Worm (Caenorhabditis elegans) whole organism, young adult: Measurements from ENCODE around the gene F22B5.5.

Source experiments
- F23B12.7 ChIP-seq: sonication (generic microtip); optimal IDR thresholded peaks from 2 replicates; lab custom pipeline; 2017; ENCODE audit warnings: missing genetic modification characterization, mild to moderate bottlenecking, missing compliant biosample characterization, antibody characterized with exemption, moderate library complexity; ENCODE audit not compliant: insufficient read depth
- F37B4.10 ChIP-seq: fragments of 200-800 bp; sonication (Bioruptor generic); IDR thresholded peaks from 2 replicates; pipeline ENCODE4 v1.3.6; 2022; ENCODE audit warnings: missing genetic modification characterization, missing compliant biosample characterization
- F39B2.1 ChIP-seq: fragments of 200-800 bp; sonication (Bioruptor generic); IDR thresholded peaks from 2 replicates; pipeline ENCODE4 v1.3.6; 2022; ENCODE audit warnings: missing genetic modification reagents, missing genetic modification characterization, missing compliant biosample characterization
- F52B5.7 ChIP-seq: sonication (generic microtip); optimal IDR thresholded peaks from 2 replicates; lab custom pipeline; 2016; ENCODE audit warnings: mild to moderate bottlenecking, missing genetic modification characterization, missing compliant biosample characterization
- F57A8.1 ChIP-seq: fragments of 200-800 bp; sonication (Bioruptor generic); optimal IDR thresholded peaks from 2 replicates; lab custom pipeline; 2018; ENCODE audit warnings: mild to moderate bottlenecking, missing genetic modification characterization, moderate library complexity, missing compliant biosample characterization
- F57C9.4 ChIP-seq: sonication (generic microtip); optimal IDR thresholded peaks from 2 replicates; lab custom pipeline; 2017; ENCODE audit warnings: mild to moderate bottlenecking, missing genetic modification characterization, missing compliant biosample characterization
- T07F8.4 ChIP-seq: sonication (generic microtip); optimal IDR thresholded peaks from 2 replicates; lab custom pipeline; 2016; ENCODE audit warnings: mild to moderate bottlenecking, missing genetic modification characterization, moderate library complexity, missing compliant biosample characterization
- bed-2 ChIP-seq: fragments of 200-800 bp; sonication (Bioruptor generic); IDR thresholded peaks from 2 replicates; pipeline ENCODE4 v1.3.6; 2022; ENCODE audit warnings: missing genetic modification reagents, missing genetic modification characterization, missing compliant biosample characterization
- cebp-1 ChIP-seq, 2 experiments: fragments of 200-800 bp in 1 of 2; sonication (Bioruptor generic) in 1 of 2; sonication (generic microtip) in 1 of 2; IDR thresholded peaks in 1 of 2; optimal IDR thresholded peaks in 1 of 2; 2 replicates each; pipeline versions ENCODE4 v1.3.6 to Lab custom; 2017 to 2022; ENCODE audit warnings: missing compliant biosample characterization in 2 of 2, missing genetic modification characterization in 2 of 2, mild to moderate bottlenecking in 1 of 2, missing genetic modification reagents in 1 of 2, moderate library complexity in 1 of 2
- ceh-27 ChIP-seq: fragments of 200-800 bp; sonication (Bioruptor generic); optimal IDR thresholded peaks from 2 replicates; lab custom pipeline; 2018; ENCODE audit warnings: mild to moderate bottlenecking, missing genetic modification characterization, moderate library complexity, missing compliant biosample characterization
- ceh-79 ChIP-seq: sonication (generic microtip); optimal IDR thresholded peaks from 2 replicates; lab custom pipeline; 2017; ENCODE audit warnings: mild to moderate bottlenecking, missing genetic modification characterization, missing compliant biosample characterization
- chd-7 ChIP-seq: sonication (generic microtip); optimal IDR thresholded peaks from 2 replicates; lab custom pipeline; 2016; ENCODE audit warnings: mild to moderate bottlenecking, missing genetic modification characterization, moderate library complexity, missing compliant biosample characterization
- die-1 ChIP-seq: sonication (generic microtip); optimal IDR thresholded peaks from 2 replicates; lab custom pipeline; 2016; ENCODE audit warnings: missing genotype, mild to moderate bottlenecking, missing genetic modification characterization, missing compliant biosample characterization
- dox-1 ChIP-seq: fragments of 200-800 bp; sonication (Bioruptor generic); IDR thresholded peaks from 2 replicates; pipeline ENCODE4 v1.3.6; 2022; ENCODE audit warnings: missing genetic modification reagents, missing genetic modification characterization, missing compliant biosample characterization
- ets-4 ChIP-seq: fragments of 200-800 bp; sonication (Bioruptor generic); optimal IDR thresholded peaks from 2 replicates; lab custom pipeline; 2018; ENCODE audit warnings: mild to moderate bottlenecking, missing genetic modification characterization, missing compliant biosample characterization
- gei-17 ChIP-seq: fragments of 200-800 bp; sonication (Bioruptor generic); optimal IDR thresholded peaks from 2 replicates; lab custom pipeline; 2018; ENCODE audit warnings: mild to moderate bottlenecking, missing genetic modification characterization, missing compliant biosample characterization
- hmg-1.2 ChIP-seq: fragments of 200-800 bp; sonication (Bioruptor generic); IDR thresholded peaks from 2 replicates; pipeline ENCODE4 v1.3.6; 2022; ENCODE audit warnings: missing genetic modification reagents, missing genetic modification characterization, missing compliant biosample characterization
- lin-35 ChIP-seq, 3 experiments: fragments of 150-350 bp in 2 of 3; sonication (generic microtip) in 1 of 3; optimal IDR thresholded peaks; 2 replicates each; lab custom pipeline; 2014 to 2018; ENCODE audit warnings: missing biosample characterization in 3 of 3, missing genetic modification characterization in 3 of 3, missing genetic modification reagents in 3 of 3
- madf-6 ChIP-seq: fragments of 200-800 bp; sonication (Bioruptor generic); IDR thresholded peaks from 2 replicates; pipeline ENCODE4 v1.3.6; 2022; ENCODE audit warnings: missing genetic modification reagents, missing genetic modification characterization, missing compliant biosample characterization
- nfya-1 ChIP-seq: sonication (generic microtip); optimal IDR thresholded peaks from 2 replicates; lab custom pipeline; 2017; ENCODE audit warnings: antibody characterized with exemption, missing compliant biosample characterization, missing genetic modification characterization, borderline replicate concordance; ENCODE audit not compliant: insufficient read depth
- nhr-90 ChIP-seq: sonication (generic microtip); optimal IDR thresholded peaks from 2 replicates; lab custom pipeline; 2016; ENCODE audit warnings: missing genotype, mild to moderate bottlenecking, missing genetic modification characterization, missing compliant biosample characterization
- sea-2 ChIP-seq: fragments of 200-800 bp; sonication (Bioruptor generic); IDR thresholded peaks from 2 replicates; pipeline ENCODE4 v1.3.6; 2022; ENCODE audit warnings: missing genetic modification characterization, missing compliant biosample characterization
- snpc-1.1 ChIP-seq: sonication (generic microtip); optimal IDR thresholded peaks from 2 replicates; lab custom pipeline; 2017; ENCODE audit warnings: missing genetic modification characterization, mild to moderate bottlenecking, missing compliant biosample characterization, antibody characterized with exemption, moderate library complexity, missing genotype, missing genetic modification reagents; ENCODE audit not compliant: insufficient read depth
- sptf-2 ChIP-seq: fragments of 200-800 bp; sonication (Bioruptor generic); optimal IDR thresholded peaks from 2 replicates; lab custom pipeline; 2018; ENCODE audit warnings: mild to moderate bottlenecking, missing genetic modification characterization, missing compliant biosample characterization
- tlf-1 ChIP-seq: fragments of 200-800 bp; sonication (Bioruptor generic); optimal IDR thresholded peaks from 2 replicates; lab custom pipeline; 2018; ENCODE audit warnings: mild to moderate bottlenecking, missing genetic modification characterization, missing compliant biosample characterization
- zfh-2 ChIP-seq: fragments of 200-800 bp; sonication (Bioruptor generic); conservative IDR thresholded peaks from 2 replicates; pipeline ENCODE4 v1.3.6; 2022; ENCODE audit warnings: missing genetic modification reagents, missing genetic modification characterization, missing compliant biosample characterization
- ztf-28 ChIP-seq: fragments of 200-800 bp; sonication (Bioruptor generic); IDR thresholded peaks from 2 replicates; pipeline ENCODE4 v1.3.6; 2022; ENCODE audit warnings: missing genetic modification reagents, missing genetic modification characterization, missing compliant biosample characterization
- ztf-3 ChIP-seq: fragments of 200-800 bp; sonication (Bioruptor generic); optimal IDR thresholded peaks from 2 replicates; lab custom pipeline; 2018; ENCODE audit warnings: mild to moderate bottlenecking, missing genetic modification characterization, missing compliant biosample characterization

F22B5.5 gene

ce11 chrII:8454513-8454912 is at the start of gene F22B5.5:
Gene F22B5.5 (minus strand): TSS chrII:8454613.
- TF ChIP-seq ceh-27 (GFP tag; lab: Kevin White, UChicago) (no peak), zfh-2 (GFP tag; lab: Robert Waterston, UW) (no peak), nhr-90 (tag; lab: Kevin White, UChicago) (no peak)
- TF ChIP-seq, all 124 proteins: peak for 0

DNA sequence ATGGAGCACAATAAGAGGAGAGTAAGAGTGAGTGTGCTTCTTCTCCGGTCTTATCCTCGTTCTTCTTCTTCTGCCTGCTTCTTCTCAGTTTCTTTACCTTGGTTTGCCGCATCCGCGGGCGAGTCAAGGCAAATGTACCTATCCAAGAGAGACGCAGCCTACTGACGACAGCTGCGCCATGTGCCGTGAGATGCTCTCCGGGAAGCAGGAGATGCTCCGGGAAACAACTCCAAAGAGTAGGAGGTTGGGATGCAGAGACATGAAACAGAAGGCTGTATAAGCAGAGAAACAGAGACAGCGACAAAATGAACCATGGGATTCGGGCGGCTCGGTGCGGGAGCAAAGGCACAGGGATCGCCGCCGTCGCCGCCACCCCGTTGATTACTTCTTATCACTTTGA is 44.6 kb upstream of the F22B5.5 start:
- TF ChIP-seq cebp-1 (GFP tag; IDR thresholded peaks at IDR 0.05; lab: Robert Waterston, UW) (no peak), cebp-1 (tag; optimal IDR thresholded peaks at IDR 0.05; lab: Kevin White, UChicago) (peak; percentile 11), ztf-3 (GFP tag; lab: Kevin White, UChicago) (no peak), bed-2 (GFP tag; lab: Robert Waterston, UW) (0 out of 2 replicates have a peak, but pooled peaks have one; percentile 7), dox-1 (GFP tag; lab: Robert Waterston, UW) (no peak)
- TF ChIP-seq, all 124 proteins: peak for 2

DNA sequence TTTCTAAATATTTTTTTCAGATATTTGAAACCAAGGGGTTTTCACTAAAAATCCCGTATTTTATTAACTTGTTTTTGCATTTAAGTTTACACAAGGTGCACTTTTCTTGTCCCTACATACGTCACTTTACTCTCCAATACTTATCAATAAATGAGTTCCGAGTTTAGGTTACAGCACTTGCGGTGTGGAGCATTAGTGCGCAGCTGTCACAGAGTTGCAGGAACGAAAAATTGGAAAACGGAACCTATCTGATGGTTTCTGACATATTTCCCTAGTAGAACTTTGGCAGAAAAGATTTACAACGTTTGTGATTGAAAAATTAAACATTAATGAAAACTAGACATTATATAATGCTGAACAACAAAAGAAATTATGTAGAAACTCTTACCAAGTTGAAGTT is 43.8 kb upstream of the F22B5.5 start:
- no peak for TF ChIP-seq sea-2 (GFP tag; lab: Robert Waterston, UW)
- TF ChIP-seq, all 124 proteins: peak for 0

ce11 chrII:8496184-8496583 is 41.8 kb upstream of the F22B5.5 start:
- no peak for TF ChIP-seq T07F8.4 (tag; lab: Kevin White, UChicago)
- TF ChIP-seq ets-4: no peak
- TF ChIP-seq ceh-79 (tag; lab: Kevin White, UChicago): no peak
- no peak for TF ChIP-seq lin-35 (GFP tag; optimal IDR thresholded peaks at IDR 0.05; lab: Kevin White, UChicago)
- TF ChIP-seq snpc-1.1 (tag; lab: Kevin White, UChicago): no peak
- TF ChIP-seq F52B5.7 (tag; lab: Kevin White, UChicago): no peak
- TF ChIP-seq chd-7: no peak
- no peak for TF ChIP-seq tlf-1 (GFP tag; lab: Kevin White, UChicago)
- TF ChIP-seq nfya-1: no peak
- TF ChIP-seq F39B2.1: no peak
- TF ChIP-seq madf-6: no peak
- no peak for TF ChIP-seq F23B12.7
- TF ChIP-seq ztf-3 (GFP tag; lab: Kevin White, UChicago): no peak
- no peak for TF ChIP-seq F57A8.1 (GFP tag; lab: Kevin White, UChicago)
- TF ChIP-seq F37B4.10 (GFP tag; lab: Robert Waterston, UW): no peak
- TF ChIP-seq, all 124 proteins: peak for 0

DNA sequence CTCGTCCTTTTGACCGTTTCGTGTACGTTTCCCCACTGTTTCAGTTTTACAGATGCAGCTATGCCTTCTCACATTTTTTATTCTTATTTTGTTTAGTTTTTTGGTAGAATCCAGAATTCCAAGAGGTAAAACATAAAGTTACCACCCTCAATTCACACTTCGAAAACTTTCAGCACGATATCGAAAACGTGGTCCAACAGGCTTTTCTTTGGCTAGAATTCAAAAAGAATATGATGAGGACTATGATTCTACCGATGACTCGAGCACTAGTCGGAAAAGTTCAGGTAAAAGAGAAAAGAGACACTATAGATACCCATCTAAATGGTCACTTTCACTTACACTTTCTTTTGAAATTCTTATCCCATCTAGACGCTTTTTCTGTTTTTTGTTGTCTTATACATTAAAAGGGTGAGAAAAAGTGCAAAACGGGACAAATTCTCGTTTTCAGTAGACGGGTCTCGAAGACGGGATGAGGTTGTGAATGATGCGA is 39.9 kb upstream of the F22B5.5 start, which contains the start of gene M05D6.9:
M05D6.9 (plus strand) TSS at position 51 of the 490 bp plus-strand sequence.
- TF ChIP-seq F57C9.4 (tag; lab: Kevin White, UChicago) (no peak), die-1 (tag; lab: Kevin White, UChicago) (no peak), ets-4 (no peak), sptf-2 (no peak)

- TF ChIP-seq hmg-1.2 (GFP tag; lab: Robert Waterston, UW) (no peak), ztf-28 (GFP tag; lab: Robert Waterston, UW) (no peak), tlf-1 (GFP tag; lab: Kevin White, UChicago) (no peak), gei-17 (GFP tag; lab: Kevin White, UChicago) (no peak), ets-4 (no peak)
Measured at ce11 chrII:8488123-8488522, 33.7 kb upstream of the F22B5.5 start.
